Worm (Caenorhabditis elegans) whole organism, L3 larva: Measurements from ENCODE around the gene sptl-2.

ENCODE experiments used
- R02D3.7 ChIP-seq: fragments of 150-350 bp; optimal IDR thresholded peaks from 2 replicates; lab custom pipeline; 2014; ENCODE audit warnings: missing biosample characterization, missing genetic modification characterization
- ZK546.5 ChIP-seq: sonication (generic microtip); optimal IDR thresholded peaks from 2 replicates; lab custom pipeline; 2017; ENCODE audit warnings: missing biosample characterization, missing genetic modification characterization
- ceh-16 ChIP-seq: sonication (generic microtip); optimal IDR thresholded peaks from 2 replicates; lab custom pipeline; 2017; ENCODE audit warnings: missing biosample characterization, missing genetic modification characterization
- ceh-28 ChIP-seq: fragments of 150-350 bp; optimal IDR thresholded peaks from 2 replicates; lab custom pipeline; 2014; ENCODE audit warnings: missing biosample characterization, missing genetic modification reagents, missing genetic modification characterization
- ceh-9 ChIP-seq: sonication (generic microtip); optimal IDR thresholded peaks from 2 replicates; lab custom pipeline; 2018; ENCODE audit warnings: missing biosample characterization, missing genetic modification characterization
- daf-12 ChIP-seq: fragments of 150-350 bp; optimal IDR thresholded peaks from 2 replicates; lab custom pipeline; 2014; ENCODE audit warnings: missing biosample characterization, missing genetic modification reagents, missing genetic modification characterization
- elt-1 ChIP-seq: fragments of 150-350 bp; optimal IDR thresholded peaks from 2 replicates; lab custom pipeline; 2014; ENCODE audit warnings: missing biosample characterization, missing genetic modification characterization
- elt-2 ChIP-seq: sonication (generic microtip); optimal IDR thresholded peaks from 2 replicates; lab custom pipeline; 2016; ENCODE audit warnings: missing genetic modification reagents, mild to moderate bottlenecking, missing genetic modification characterization, missing compliant biosample characterization
- elt-3 ChIP-seq, 3 experiments: fragments of 150-350 bp in 1 of 3; sonication (generic microtip) in 2 of 3; optimal IDR thresholded peaks; 2 replicates in 2 of 3; 4 replicates in 1 of 3; lab custom pipeline; 2014 to 2017; ENCODE audit warnings: missing biosample characterization in 3 of 3, missing genetic modification characterization in 3 of 3
- eor-1 ChIP-seq, 2 experiments: fragments of 150-350 bp; optimal IDR thresholded peaks; 2 replicates each; lab custom pipeline; 2014 to 2018; ENCODE audit warnings: missing biosample characterization in 2 of 2, missing genetic modification characterization in 2 of 2
- fkh-10 ChIP-seq: sonication (generic microtip); optimal IDR thresholded peaks from 2 replicates; lab custom pipeline; 2017; ENCODE audit warnings: missing biosample characterization, missing genetic modification reagents, missing genetic modification characterization
- fkh-2 ChIP-seq: fragments of 150-350 bp; optimal IDR thresholded peaks from 2 replicates; lab custom pipeline; 2014; ENCODE audit warnings: missing biosample characterization, missing genetic modification reagents, missing genetic modification characterization
- fos-1 ChIP-seq: fragments of 150-350 bp; optimal IDR thresholded peaks from 2 replicates; lab custom pipeline; 2014; ENCODE audit warnings: missing biosample characterization, missing genetic modification characterization
- hmg-11 ChIP-seq: sonication (generic microtip); optimal IDR thresholded peaks from 2 replicates; lab custom pipeline; 2016; ENCODE audit warnings: missing genetic modification characterization, missing compliant biosample characterization
- jun-1 ChIP-seq: fragments of 150-350 bp; optimal IDR thresholded peaks from 2 replicates; lab custom pipeline; 2014; ENCODE audit warnings: missing biosample characterization, missing genetic modification reagents, missing genetic modification characterization
- lin-15B ChIP-seq: fragments of 150-350 bp; optimal IDR thresholded peaks from 2 replicates; lab custom pipeline; 2014; ENCODE audit warnings: missing biosample characterization, missing genetic modification characterization
- lin-39 ChIP-seq: fragments of 150-350 bp; optimal IDR thresholded peaks from 2 replicates; lab custom pipeline; 2018; ENCODE audit warnings: missing biosample characterization, missing genetic modification reagents, missing genetic modification characterization
- lsy-12 ChIP-seq: sonication (generic microtip); optimal IDR thresholded peaks from 2 replicates; lab custom pipeline; 2016; ENCODE audit warnings: mild to moderate bottlenecking, missing genetic modification characterization, missing compliant biosample characterization
- mdl-1 ChIP-seq: fragments of 150-350 bp; optimal IDR thresholded peaks from 2 replicates; lab custom pipeline; 2014; ENCODE audit warnings: missing biosample characterization, missing genetic modification characterization
- mml-1 ChIP-seq: fragments of 150-350 bp; sonication (generic microtip); optimal IDR thresholded peaks from 3 replicates; lab custom pipeline; 2014; ENCODE audit warnings: missing biosample characterization, missing genetic modification characterization
- nfya-1 ChIP-seq: sonication (generic microtip); optimal IDR thresholded peaks from 2 replicates; lab custom pipeline; 2017; ENCODE audit warnings: missing genetic modification characterization, mild to moderate bottlenecking, missing compliant biosample characterization, antibody characterized with exemption, moderate library complexity; ENCODE audit not compliant: insufficient read depth
- nhr-11 ChIP-seq: fragments of 150-350 bp; optimal IDR thresholded peaks from 2 replicates; lab custom pipeline; 2014; ENCODE audit warnings: missing biosample characterization, missing genetic modification characterization
- nhr-23 ChIP-seq: fragments of 150-350 bp; optimal IDR thresholded peaks from 2 replicates; lab custom pipeline; 2014; ENCODE audit warnings: missing biosample characterization, missing genetic modification reagents, missing genetic modification characterization
- nhr-237 ChIP-seq: fragments of 150-350 bp; optimal IDR thresholded peaks from 2 replicates; lab custom pipeline; 2014; ENCODE audit warnings: missing biosample characterization, missing genetic modification characterization
- nhr-25 ChIP-seq: sonication (generic microtip); optimal IDR thresholded peaks from 2 replicates; lab custom pipeline; 2017; ENCODE audit warnings: missing biosample characterization, missing genetic modification characterization
- nhr-28 ChIP-seq: fragments of 150-350 bp; optimal IDR thresholded peaks from 2 replicates; lab custom pipeline; 2014; ENCODE audit warnings: missing biosample characterization, missing genetic modification characterization
- nhr-43 ChIP-seq: sonication (generic microtip); optimal IDR thresholded peaks from 2 replicates; lab custom pipeline; 2016; ENCODE audit warnings: mild to moderate bottlenecking, missing genetic modification characterization, missing compliant biosample characterization; ENCODE audit not compliant: poor library complexity, severe bottlenecking
- pha-4 ChIP-seq: fragments of 150-350 bp; optimal IDR thresholded peaks from 2 replicates; lab custom pipeline; 2014; ENCODE audit warnings: missing biosample characterization, missing genetic modification reagents, missing genetic modification characterization
- pqm-1 ChIP-seq: fragments of 150-350 bp; optimal IDR thresholded peaks from 2 replicates; lab custom pipeline; 2017; ENCODE audit warnings: missing biosample characterization, missing genetic modification characterization, inconsistent platforms
- sea-2 ChIP-seq: fragments of 150-350 bp; sonication (generic microtip); optimal IDR thresholded peaks from 4 replicates; lab custom pipeline; 2014; ENCODE audit warnings: missing biosample characterization, missing genetic modification reagents, missing genetic modification characterization
- skn-1 ChIP-seq: fragments of 150-350 bp; optimal IDR thresholded peaks from 2 replicates; lab custom pipeline; 2014; ENCODE audit warnings: missing biosample characterization, missing genetic modification characterization
- snpc-4 ChIP-seq: fragments of 150-350 bp; optimal IDR thresholded peaks from 2 replicates; lab custom pipeline; 2014; ENCODE audit warnings: missing biosample characterization, missing genetic modification characterization
- zag-1 ChIP-seq: fragments of 150-350 bp; optimal IDR thresholded peaks from 2 replicates; lab custom pipeline; 2014; ENCODE audit warnings: missing biosample characterization, missing genetic modification characterization
- ztf-4 ChIP-seq: fragments of 150-350 bp; optimal IDR thresholded peaks from 2 replicates; lab custom pipeline; 2014; ENCODE audit warnings: missing biosample characterization, missing genetic modification characterization

sptl-2 gene

DNA sequence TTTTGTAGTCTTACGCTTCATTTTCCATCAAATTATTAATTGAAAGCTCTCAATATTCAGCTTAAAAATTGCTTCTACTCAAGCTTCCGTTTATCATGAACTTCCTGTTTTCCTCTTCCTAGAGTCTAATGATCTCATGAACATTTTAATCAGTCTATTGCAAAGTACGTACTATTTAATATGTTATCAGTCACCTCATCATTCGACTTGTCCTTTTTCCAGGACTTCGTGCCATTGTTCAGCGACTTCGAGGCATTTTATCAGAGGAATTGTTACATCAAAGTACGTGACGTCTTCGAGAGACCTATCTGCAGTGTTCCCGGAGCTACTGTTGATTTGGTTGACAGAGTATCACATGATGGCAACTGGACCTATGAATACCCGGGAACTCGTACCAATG is 2.8 kb downstream of the sptl-2 start:
- TF ChIP-seq jun-1 (tag; lab: Kevin White, UChicago): peak; percentile 8
- no peak for TF ChIP-seq fkh-2 (tag; lab: Kevin White, UChicago)
- peak; percentile 65 for TF ChIP-seq elt-2 (tag; lab: Kevin White, UChicago)
- no peak for TF ChIP-seq nfya-1 (tag; lab: Kevin White, UChicago)
- TF ChIP-seq ztf-4 (tag; lab: Kevin White, UChicago): no peak
- no peak for TF ChIP-seq nhr-23 (tag; lab: Kevin White, UChicago)
- TF ChIP-seq pqm-1 (tag; lab: Kevin White, UChicago): peak; percentile 78
- no peak for TF ChIP-seq sea-2 (GFP tag; lab: Kevin White, UChicago)

- TF ChIP-seq pqm-1 (tag; lab: Kevin White, UChicago) (peak; percentile 21), pha-4 (tag; lab: Kevin White, UChicago) (peak; percentile 51), ceh-28 (tag; lab: Kevin White, UChicago) (peak; percentile 75), daf-12 (tag; lab: Kevin White, UChicago) (no peak), elt-2 (tag; lab: Kevin White, UChicago) (peak; percentile 39)
Measured at ce11 chrV:8022040-8022439, 5.0 kb downstream of the sptl-2 start, which contains the start of gene ech-3. Gene ech-3, plus strand, starts transcription at chrV:8022217.

ce11 chrV:8024752-8025151 is 7.7 kb downstream of the sptl-2 start, which contains the start of gene F43H9.3:
Gene F43H9.3, minus strand, starts transcription at chrV:8024940.
- no peak for TF ChIP-seq fos-1 (tag; lab: Kevin White, UChicago)
- TF ChIP-seq R02D3.7 (tag; lab: Kevin White, UChicago): peak; percentile 89
- no peak for TF ChIP-seq ceh-16 (tag; lab: Kevin White, UChicago)
- no peak for TF ChIP-seq elt-1 (tag; lab: Kevin White, UChicago)
- no peak for TF ChIP-seq nhr-11 (tag; lab: Kevin White, UChicago)
- TF ChIP-seq nfya-1 (tag; lab: Kevin White, UChicago): peak; percentile 28
- no peak for TF ChIP-seq zag-1 (tag; lab: Kevin White, UChicago)
- TF ChIP-seq eor-1 (tag; optimal IDR thresholded peaks at IDR 0.05; lab: Kevin White, UChicago): no peak
- TF ChIP-seq pha-4 (tag; lab: Kevin White, UChicago): peak; percentile 30
- no peak for TF ChIP-seq nhr-25 (tag; lab: Kevin White, UChicago)
- no peak for TF ChIP-seq nhr-28 (tag; lab: Kevin White, UChicago)
- peak; percentile 18 for TF ChIP-seq hmg-11 (tag; lab: Kevin White, UChicago)
- TF ChIP-seq lsy-12: no peak
- peak; percentile 2 for TF ChIP-seq lin-15B (tag; lab: Kevin White, UChicago)

DNA sequence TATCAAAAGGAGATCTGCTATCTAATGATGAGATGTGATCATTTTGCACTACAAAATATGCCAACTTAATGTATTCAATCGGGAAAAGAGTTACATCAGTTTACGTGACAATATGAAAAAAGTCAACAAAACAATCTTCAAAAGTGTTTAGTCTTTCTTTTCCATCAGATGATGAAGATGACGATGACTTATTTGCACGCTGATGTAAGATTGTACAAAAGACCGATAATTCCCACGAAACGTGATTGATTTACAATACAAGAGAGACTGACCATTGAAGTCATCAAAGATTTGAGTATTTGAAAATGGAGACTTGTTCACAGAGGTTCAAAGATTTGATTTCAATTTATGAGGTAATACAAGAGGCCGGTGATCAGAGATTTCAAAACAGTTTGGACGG is 8.3 kb downstream of the sptl-2 start:
- TF ChIP-seq elt-1 (tag; lab: Kevin White, UChicago): peak; percentile 80
- no peak for TF ChIP-seq ceh-28 (tag; lab: Kevin White, UChicago)
- no peak for TF ChIP-seq snpc-4 (tag; lab: Kevin White, UChicago)
- no peak for TF ChIP-seq lin-15B (tag; lab: Kevin White, UChicago)
- TF ChIP-seq mml-1 (tag; lab: Kevin White, UChicago): no peak
- no peak for TF ChIP-seq fkh-10 (GFP tag; lab: Kevin White, UChicago)
- no peak for TF ChIP-seq ceh-9 (tag; lab: Kevin White, UChicago)
- no peak for TF ChIP-seq zag-1 (tag; lab: Kevin White, UChicago)
- no peak for TF ChIP-seq fos-1 (tag; lab: Kevin White, UChicago)
- TF ChIP-seq nhr-11 (tag; lab: Kevin White, UChicago): no peak
- TF ChIP-seq nhr-43: peak; percentile 2
- TF ChIP-seq nhr-25 (tag; lab: Kevin White, UChicago): peak; percentile 3
- no peak for TF ChIP-seq ZK546.5 (tag; lab: Kevin White, UChicago)

- no peak for TF ChIP-seq ceh-28 (tag; lab: Kevin White, UChicago)
- no peak for TF ChIP-seq ceh-16 (tag; lab: Kevin White, UChicago)
- TF ChIP-seq nhr-237 (tag; lab: Kevin White, UChicago): no peak
- TF ChIP-seq eor-1 (tag; optimal IDR thresholded peaks at IDR 0.05; lab: Kevin White, UChicago): no peak
- TF ChIP-seq lsy-12: no peak
- peak in 1 of 3 experiments; percentile 10 for TF ChIP-seq elt-3 (tag; optimal IDR thresholded peaks at IDR 0.05; lab: Kevin White, UChicago)
- no peak for TF ChIP-seq skn-1 (tag; lab: Kevin White, UChicago)
- no peak for TF ChIP-seq elt-2 (tag; lab: Kevin White, UChicago)
- TF ChIP-seq nhr-23 (tag; lab: Kevin White, UChicago): peak; percentile 28
- TF ChIP-seq mml-1 (tag; lab: Kevin White, UChicago): no peak
- no peak for TF ChIP-seq ztf-4 (tag; lab: Kevin White, UChicago)
- TF ChIP-seq nhr-43: peak; percentile 85
- no peak for TF ChIP-seq lin-39
- TF ChIP-seq nhr-25 (tag; lab: Kevin White, UChicago): no peak
- TF ChIP-seq mdl-1 (tag; lab: Kevin White, UChicago): peak; percentile 49
- TF ChIP-seq, all 47 proteins: peak for 4
Measured at ce11 chrV:8026343-8026742, 9.3 kb downstream of the sptl-2 start, which contains the start of gene F43H9.4. Gene F43H9.4, plus strand, starts transcription at chrV:8026708.
